Fruit fly (Drosophila melanogaster) whole organism, embryonic: ENCODE results near the gene Zif.

ENCODE experiments used
- CG11093 ChIP-seq: fragments of 200-800 bp; sonication (Bioruptor generic); IDR thresholded peaks from 3 replicates; pipeline ENCODE4 v1.3.6; 2022; ENCODE audit warnings: missing biosample characterization, missing genetic modification characterization
- CG13894 ChIP-seq: fragments of 200-800 bp; sonication (Bioruptor generic); optimal IDR thresholded peaks from 3 replicates; lab custom pipeline; 2018; ENCODE audit warnings: missing biosample characterization, mild to moderate bottlenecking, missing genetic modification characterization, moderate library complexity
- CG15514 ChIP-seq: fragments of 200-800 bp; sonication (Bioruptor generic); optimal IDR thresholded peaks from 3 replicates; lab custom pipeline; 2017; ENCODE audit warnings: missing biosample characterization, missing genetic modification characterization, mild to moderate bottlenecking, moderate library complexity, missing genetic modification reagents
- CG15696 ChIP-seq: fragments of 200-800 bp; sonication (Bioruptor generic); optimal IDR thresholded peaks from 2 replicates; lab custom pipeline; 2019; ENCODE audit warnings: missing biosample characterization, mild to moderate bottlenecking, missing genetic modification characterization, moderate library complexity
- CG1603 ChIP-seq: fragments of 200-800 bp; sonication (Bioruptor generic); optimal IDR thresholded peaks from 2 replicates; lab custom pipeline; 2019; ENCODE audit warnings: missing biosample characterization, mild to moderate bottlenecking, missing genetic modification characterization, moderate library complexity
- CG16815 ChIP-seq: fragments of 200-800 bp; sonication (Bioruptor generic); optimal IDR thresholded peaks from 3 replicates; lab custom pipeline; 2017; ENCODE audit warnings: missing biosample characterization, mild to moderate bottlenecking, missing genetic modification characterization
- CG3838 ChIP-seq: fragments of 200-800 bp; sonication (Bioruptor generic); optimal IDR thresholded peaks from 3 replicates; lab custom pipeline; 2016; ENCODE audit warnings: missing biosample characterization, missing genetic modification characterization
- CG4328 ChIP-seq: fragments of 200-800 bp; sonication (Bioruptor generic); optimal IDR thresholded peaks from 3 replicates; lab custom pipeline; 2017; ENCODE audit warnings: missing biosample characterization, missing genetic modification reagents, missing genetic modification characterization
- CG5953 ChIP-seq: fragments of 200-800 bp; sonication (Bioruptor generic); IDR thresholded peaks from 2 replicates; pipeline ENCODE4 v1.3.6; 2022; ENCODE audit warnings: missing biosample characterization, missing genetic modification characterization
- CG6683 ChIP-seq: fragments of 200-800 bp; sonication (Bioruptor generic); optimal IDR thresholded peaks from 2 replicates; lab custom pipeline; 2017; ENCODE audit warnings: missing biosample characterization, mild to moderate bottlenecking, missing genetic modification characterization, missing genetic modification reagents
- CG9727 ChIP-seq: fragments of 200-800 bp; sonication (Bioruptor generic); optimal IDR thresholded peaks from 3 replicates; lab custom pipeline; 2017; ENCODE audit warnings: missing biosample characterization, mild to moderate bottlenecking, missing genetic modification characterization
- Eip74EF ChIP-seq, 2 experiments: fragments of 200-800 bp in 1 of 2; fragments of >200 bp in 1 of 2; sonication (Bioruptor generic) in 1 of 2; optimal IDR thresholded peaks; 2 replicates each; lab custom pipeline; 2017 to 2019; ENCODE audit warnings: missing biosample characterization in 2 of 2, missing genetic modification characterization in 2 of 2, mild to moderate bottlenecking in 1 of 2, moderate library complexity in 1 of 2
- Gug ChIP-seq: fragments of 200-800 bp; sonication (Bioruptor generic); IDR thresholded peaks from 4 replicates; pipeline ENCODE4 v1.3.6; 2022; ENCODE audit warnings: missing biosample characterization, missing genetic modification characterization
- HLHmδ ChIP-seq: fragments of 200-800 bp; sonication (Bioruptor generic); optimal IDR thresholded peaks from 2 replicates; lab custom pipeline; 2018; ENCODE audit warnings: missing biosample characterization, mild to moderate bottlenecking, missing genetic modification characterization, moderate library complexity
- Kr ChIP-seq: fragments of 200-800 bp; sonication (Bioruptor generic); optimal IDR thresholded peaks from 2 replicates; lab custom pipeline; 2017; ENCODE audit warnings: missing biosample characterization, mild to moderate bottlenecking, missing genetic modification characterization
- Lim3 ChIP-seq: fragments of 200-800 bp; sonication (Bioruptor generic); IDR thresholded peaks from 2 replicates; pipeline ENCODE4 v1.3.6; 2022; ENCODE audit warnings: missing biosample characterization, missing genetic modification characterization
- MBD-R2 ChIP-seq: fragments of 200-800 bp; sonication (Bioruptor generic); IDR thresholded peaks from 2 replicates; pipeline ENCODE4 v1.3.6; 2022; ENCODE audit warnings: missing biosample characterization, missing genetic modification characterization
- Meics ChIP-seq: fragments of 200-800 bp; sonication (Bioruptor generic); optimal IDR thresholded peaks from 2 replicates; lab custom pipeline; 2017; ENCODE audit warnings: missing biosample characterization, mild to moderate bottlenecking, missing genetic modification characterization
- Neu2 ChIP-seq: fragments of 200-800 bp; sonication (Bioruptor generic); optimal IDR thresholded peaks from 3 replicates; lab custom pipeline; 2016; ENCODE audit warnings: missing biosample characterization, missing genetic modification characterization, borderline replicate concordance
- NfI ChIP-seq: fragments of 200-800 bp; sonication (Bioruptor generic); optimal IDR thresholded peaks from 3 replicates; lab custom pipeline; 2018; ENCODE audit warnings: missing biosample characterization, mild to moderate bottlenecking, missing genetic modification characterization, moderate library complexity
- Poxn ChIP-seq: fragments of 200-800 bp; sonication (Bioruptor generic); IDR thresholded peaks from 2 replicates; pipeline ENCODE4 v1.3.6; 2022; ENCODE audit warnings: missing biosample characterization, missing genetic modification characterization
- Ssrp ChIP-seq: fragments of 200-800 bp; sonication (Bioruptor generic); optimal IDR thresholded peaks from 2 replicates; lab custom pipeline; 2018; ENCODE audit warnings: missing biosample characterization, mild to moderate bottlenecking, missing genetic modification characterization, moderate library complexity
- YL-1 ChIP-seq: fragments of 200-800 bp; sonication (Bioruptor generic); optimal IDR thresholded peaks from 3 replicates; lab custom pipeline; 2017; ENCODE audit warnings: missing biosample characterization, mild to moderate bottlenecking, missing genetic modification characterization
- bcd ChIP-seq: fragments of 200-800 bp; sonication (Bioruptor generic); optimal IDR thresholded peaks from 2 replicates; lab custom pipeline; 2017; ENCODE audit warnings: missing biosample characterization, mild to moderate bottlenecking, missing genetic modification characterization
- cato ChIP-seq: fragments of 200-800 bp; sonication (Bioruptor generic); optimal IDR thresholded peaks from 2 replicates; lab custom pipeline; 2016; ENCODE audit warnings: missing biosample characterization, missing genetic modification characterization, borderline replicate concordance
- crol ChIP-seq: fragments of 200-800 bp; sonication (Bioruptor generic); IDR thresholded peaks from 2 replicates; pipeline ENCODE4 v1.3.6; 2022; ENCODE audit warnings: missing biosample characterization, missing genetic modification characterization
- dm ChIP-seq: fragments of 200-800 bp; sonication (Bioruptor generic); optimal IDR thresholded peaks from 3 replicates; lab custom pipeline; 2016; ENCODE audit warnings: missing biosample characterization, missing genetic modification characterization
- eve ChIP-seq, 2 experiments: fragments of >200 bp; optimal IDR thresholded peaks; 2 replicates each; lab custom pipeline; 2017; ENCODE audit warnings: missing biosample characterization in 2 of 2, missing genetic modification characterization in 2 of 2
- grn ChIP-seq: fragments of 200-800 bp; sonication (Bioruptor generic); optimal IDR thresholded peaks from 3 replicates; lab custom pipeline; 2017; ENCODE audit warnings: missing biosample characterization, missing genetic modification characterization
- her ChIP-seq: fragments of 200-800 bp; sonication (Bioruptor generic); optimal IDR thresholded peaks from 2 replicates; lab custom pipeline; 2016; ENCODE audit warnings: missing biosample characterization, missing genetic modification characterization
- jumu ChIP-seq: fragments of 200-800 bp; sonication (Bioruptor generic); optimal IDR thresholded peaks from 3 replicates; lab custom pipeline; 2016; ENCODE audit warnings: missing biosample characterization, missing genetic modification characterization
- peb ChIP-seq: fragments of 200-800 bp; sonication (Bioruptor generic); IDR thresholded peaks from 2 replicates; pipeline ENCODE4 v1.3.6; 2022; ENCODE audit warnings: missing biosample characterization, missing genetic modification characterization
- ranshi ChIP-seq: fragments of 200-800 bp; sonication (Bioruptor generic); IDR thresholded peaks from 2 replicates; pipeline ENCODE4 v1.3.6; 2022; ENCODE audit warnings: missing biosample characterization, missing genetic modification characterization
- sc ChIP-seq, 3 experiments: fragments of >200 bp in 2 of 3; fragments of 200-800 bp in 1 of 3; sonication (Bioruptor generic) in 1 of 3; optimal IDR thresholded peaks; 2 replicates in 2 of 3; 3 replicates in 1 of 3; lab custom pipeline; 2017; ENCODE audit warnings: mild to moderate bottlenecking in 1 of 3, missing biosample characterization in 1 of 3, missing genetic modification characterization in 1 of 3, missing genetic modification reagents in 1 of 3
- schlank ChIP-seq: fragments of 200-800 bp; sonication (Bioruptor generic); optimal IDR thresholded peaks from 2 replicates; lab custom pipeline; 2018; ENCODE audit warnings: missing biosample characterization, mild to moderate bottlenecking, missing genetic modification characterization
- seq ChIP-seq: fragments of 200-800 bp; sonication (Bioruptor generic); IDR thresholded peaks from 2 replicates; pipeline ENCODE4 v1.3.6; 2022; ENCODE audit warnings: missing biosample characterization, missing genetic modification characterization
- slbo ChIP-seq: fragments of 200-800 bp; sonication (Bioruptor generic); IDR thresholded peaks from 2 replicates; pipeline ENCODE4 v1.3.6; 2022; ENCODE audit warnings: missing biosample characterization, missing genetic modification characterization
- so ChIP-seq: fragments of 200-800 bp; sonication (Bioruptor generic); IDR thresholded peaks from 3 replicates; pipeline ENCODE4 v1.3.6; 2022; ENCODE audit warnings: missing biosample characterization, missing genetic modification characterization
- tgo ChIP-seq: fragments of 200-800 bp; sonication (Bioruptor generic); IDR thresholded peaks from 3 replicates; pipeline ENCODE4 v1.3.6; 2022; ENCODE audit warnings: missing biosample characterization, missing genetic modification characterization
- trh ChIP-seq: fragments of 200-800 bp; sonication (Bioruptor generic); optimal IDR thresholded peaks from 2 replicates; lab custom pipeline; 2016; ENCODE audit warnings: missing biosample characterization, missing genetic modification characterization
- tup ChIP-seq: fragments of 200-800 bp; sonication (Bioruptor generic); optimal IDR thresholded peaks from 2 replicates; lab custom pipeline; 2016; ENCODE audit warnings: missing biosample characterization, mild to moderate bottlenecking, missing genetic modification characterization, moderate library complexity
- z ChIP-seq: fragments of 200-800 bp; sonication (Bioruptor generic); IDR thresholded peaks from 3 replicates; pipeline ENCODE4 v1.3.6; 2022; ENCODE audit warnings: missing biosample characterization, missing genetic modification characterization

The Zif gene

DNA sequence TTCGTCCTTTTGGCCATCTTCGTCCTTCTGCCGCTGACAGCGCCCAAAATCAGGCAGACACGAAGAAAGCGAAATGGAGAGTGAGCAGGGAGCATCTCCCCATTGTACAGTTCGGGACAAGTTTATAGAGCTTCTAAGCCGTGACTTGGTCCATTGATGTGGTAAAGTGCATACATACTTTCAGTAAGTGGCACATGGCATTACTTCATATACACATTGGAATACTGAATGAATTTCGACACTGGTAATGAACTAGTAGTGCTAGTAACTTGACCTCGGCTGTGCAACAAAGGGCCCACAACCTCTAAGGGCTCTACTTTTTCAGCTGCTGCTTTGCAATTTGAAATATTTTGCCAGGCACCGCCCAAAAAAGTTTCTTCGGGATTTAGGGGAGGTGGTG lies 40.6 kb upstream of the Zif start (continued):
- TF ChIP-seq ranshi (GFP tag; lab: Robert Waterston, UW) = peak; percentile 84
- TF ChIP-seq grn (GFP tag; lab: Kevin White, UChicago) = no peak
- TF ChIP-seq Ssrp (tag; lab: Kevin White, UChicago) = peak; percentile 58
- peak in 1 of 2 experiments; percentile 53 for TF ChIP-seq eve (GFP tag; optimal IDR thresholded peaks at IDR 0.05; lab: Kevin White, UChicago)
- TF ChIP-seq peb (GFP tag; lab: Robert Waterston, UW) = peak; percentile 54; the same call in 1 of the 2 replicates
- TF ChIP-seq cato (GFP tag; lab: Kevin White, UChicago) = no peak
- peak; percentile 75 for TF ChIP-seq CG5953 (GFP tag; lab: Robert Waterston, UW)
- no peak for TF ChIP-seq CG15696 (tag; lab: Kevin White, UChicago)
- TF ChIP-seq so (GFP tag; lab: Robert Waterston, UW) = peak; percentile 66; the same call in 1 of the 3 replicates
- peak; percentile 83 for TF ChIP-seq schlank (tag; lab: Kevin White, UChicago)
- no peak for TF ChIP-seq Kr (GFP tag; lab: Kevin White, UChicago)
- peak; percentile 72; the same call in 3 of the 4 replicates for TF ChIP-seq Gug (GFP tag; lab: Robert Waterston, UW)
- peak; percentile 74 for TF ChIP-seq CG9727 (GFP tag; lab: Kevin White, UChicago)
- peak; percentile 79 for TF ChIP-seq bcd
- no peak for TF ChIP-seq CG4328 (GFP tag; lab: Kevin White, UChicago)
- TF ChIP-seq slbo (GFP tag; lab: Robert Waterston, UW) = peak; percentile 90
- TF ChIP-seq Eip74EF (GFP tag; optimal IDR thresholded peaks at IDR 0.05; lab: Kevin White, UChicago) = peak in 1 of 2 experiments; percentile 18
- no peak for TF ChIP-seq Poxn (GFP tag; lab: Robert Waterston, UW)
- TF ChIP-seq z (GFP tag; lab: Robert Waterston, UW) = 0 out of 3 replicates have a peak, but pooled peaks have one; percentile 19
- TF ChIP-seq Lim3 = peak; percentile 64
- TF ChIP-seq CG6683 (GFP tag; lab: Kevin White, UChicago) = peak; percentile 60
- peak; percentile 92 for TF ChIP-seq CG13894
- TF ChIP-seq CG3838 (GFP tag; lab: Kevin White, UChicago) = peak; percentile 26
- TF ChIP-seq CG1603 = peak; percentile 85
- peak; percentile 54; the same call in 1 of the 2 replicates for TF ChIP-seq MBD-R2
- peak; percentile 77 for TF ChIP-seq seq
- no peak for TF ChIP-seq YL-1 (GFP tag; lab: Kevin White, UChicago)
- TF ChIP-seq tgo = peak; percentile 83
- no peak for TF ChIP-seq tup
- TF ChIP-seq CG16815 = peak; percentile 46
- TF ChIP-seq HLHmδ = no peak
- TF ChIP-seq trh (GFP tag; lab: Kevin White, UChicago) = peak; percentile 4
- TF ChIP-seq jumu = peak; percentile 73
- TF ChIP-seq her (GFP tag; lab: Kevin White, UChicago) = peak; percentile 76
- peak; percentile 46; the same call in 1 of the 3 replicates for TF ChIP-seq CG11093
- no peak for TF ChIP-seq crol (GFP tag; lab: Robert Waterston, UW)
- peak; percentile 17 for TF ChIP-seq dm (GFP tag; lab: Kevin White, UChicago)
- TF ChIP-seq NfI (GFP tag; lab: Kevin White, UChicago) = peak; percentile 82
- peak; percentile 78 for TF ChIP-seq CG15514 (GFP tag; lab: Kevin White, UChicago)
- peak; percentile 89 for TF ChIP-seq Meics (GFP tag; lab: Kevin White, UChicago)
- no peak for TF ChIP-seq Neu2 (GFP tag; lab: Kevin White, UChicago)
- TF ChIP-seq sc (optimal IDR thresholded peaks at IDR 0.05; lab: Kevin White, UChicago) = no peak
- no peak for TF ChIP-seq sc (GFP tag; optimal IDR thresholded peaks at IDR 0.05; lab: Kevin White, UChicago)
